Worm (Caenorhabditis elegans) whole organism, L4/young adult: ENCODE data around the gene hmp-1.

ENCODE experiments used
- W03F9.2 ChIP-seq: fragments of 150-350 bp; optimal IDR thresholded peaks from 2 replicates; lab custom pipeline; 2014; ENCODE audit warnings: missing biosample characterization, missing genetic modification characterization
- him-1 ChIP-seq: sonication (generic microtip); optimal IDR thresholded peaks from 2 replicates; lab custom pipeline; 2016; ENCODE audit warnings: missing genotype, missing genetic modification reagents, missing genetic modification characterization, missing compliant biosample characterization

DNA sequence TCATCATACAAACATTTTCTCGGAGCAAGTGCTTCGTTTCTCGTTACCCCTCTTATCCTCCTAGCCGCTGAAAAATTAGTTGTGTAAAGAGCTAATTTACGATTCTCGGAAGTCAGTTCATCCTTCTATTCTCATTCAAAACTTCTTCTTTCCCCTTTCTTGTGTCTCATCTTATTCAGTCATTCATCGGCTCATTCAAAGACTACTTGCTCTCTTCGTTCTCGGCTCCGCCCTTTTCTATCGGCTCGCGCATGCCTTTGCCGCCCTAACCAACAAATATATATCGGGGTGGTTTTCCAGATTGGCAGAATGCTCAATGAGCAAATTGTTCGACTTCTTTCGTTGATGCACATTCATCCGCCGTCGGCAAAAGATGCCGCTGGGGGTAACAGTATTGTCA is 14.7 kb downstream of the hmp-1 start, which contains the start of gene R13H4.5:
- no peak for TF ChIP-seq W03F9.2 (tag; lab: Kevin White, UChicago)
- TF ChIP-seq him-1: no peak
